Worm (Caenorhabditis elegans): ENCODE measurements around the gene D2085.7.

DNA sequence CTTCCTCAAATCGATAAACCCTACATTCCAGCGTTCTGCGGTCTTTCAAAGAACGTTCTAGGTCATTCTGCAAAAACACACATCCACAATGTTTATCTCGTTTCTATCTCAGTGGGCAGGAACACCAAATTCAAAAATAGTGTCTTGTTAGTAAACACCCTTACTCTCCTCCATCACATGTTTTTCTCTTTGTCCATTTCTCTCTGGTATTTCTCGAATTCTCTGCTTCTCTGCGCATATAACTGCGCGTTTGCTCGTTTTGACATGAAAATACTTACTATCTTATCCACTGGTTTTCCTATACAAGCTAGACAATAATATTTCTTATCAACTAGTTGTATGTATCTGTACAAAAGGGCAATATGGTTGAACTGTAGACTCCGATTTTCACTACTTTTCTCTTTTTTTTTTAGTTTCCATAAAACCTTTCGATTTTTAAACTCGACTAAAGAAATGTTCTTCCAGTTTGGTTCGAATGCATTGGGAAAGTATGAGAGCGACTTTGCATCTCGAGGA is 9.5 kb downstream of the D2085.7 start, which contains the start of gene pyr-1:
- TF ChIP-seq dao-5 (tag; optimal IDR thresholded peaks at IDR 0.05) = no peak
- no peak for TF ChIP-seq him-1 (tag; optimal IDR thresholded peaks at IDR 0.05)
